Fruit fly (Drosophila melanogaster): ENCODE data around the gene Tsp39D.

The Tsp39D gene

DNA sequence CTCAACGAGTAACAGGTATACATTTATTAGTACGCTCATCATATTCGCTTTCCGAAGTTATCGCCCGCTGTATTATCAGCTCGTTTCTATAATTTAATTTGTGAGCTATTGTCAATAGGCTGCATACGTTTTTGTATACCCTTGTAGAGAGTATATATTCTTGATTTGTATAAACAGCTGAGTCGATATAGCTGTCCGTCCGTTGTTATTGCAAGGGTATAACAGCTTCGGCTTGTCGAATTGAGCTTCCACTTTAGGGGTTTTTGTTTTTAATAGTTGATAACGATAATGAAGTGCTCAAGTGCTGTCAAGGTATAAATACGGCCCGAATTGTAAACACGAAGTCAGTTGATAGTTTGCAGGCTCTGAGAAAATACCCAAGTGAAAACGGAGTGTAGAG, 26.5 kb downstream of the Tsp39D start, which contains the start of gene CG8665 (continued):
- peak; percentile 34 for TF ChIP-seq Met (GFP tag; optimal IDR thresholded peaks at IDR 0.05)
- TF ChIP-seq CG8119 (GFP tag; IDR thresholded peaks at IDR 0.05) = no peak
- peak; percentile 78 for TF ChIP-seq vri (GFP tag; optimal IDR thresholded peaks at IDR 0.05)
- TF ChIP-seq fkh (GFP tag; optimal IDR thresholded peaks at IDR 0.05) = peak; percentile 22
- no peak for TF ChIP-seq CG16779 (tag; optimal IDR thresholded peaks at IDR 0.05)
- peak; percentile 49 for TF ChIP-seq Sox102F (GFP tag; optimal IDR thresholded peaks at IDR 0.05)
- peak; percentile 55 for TF ChIP-seq CG31627 (GFP tag; optimal IDR thresholded peaks at IDR 0.05)

DNA sequence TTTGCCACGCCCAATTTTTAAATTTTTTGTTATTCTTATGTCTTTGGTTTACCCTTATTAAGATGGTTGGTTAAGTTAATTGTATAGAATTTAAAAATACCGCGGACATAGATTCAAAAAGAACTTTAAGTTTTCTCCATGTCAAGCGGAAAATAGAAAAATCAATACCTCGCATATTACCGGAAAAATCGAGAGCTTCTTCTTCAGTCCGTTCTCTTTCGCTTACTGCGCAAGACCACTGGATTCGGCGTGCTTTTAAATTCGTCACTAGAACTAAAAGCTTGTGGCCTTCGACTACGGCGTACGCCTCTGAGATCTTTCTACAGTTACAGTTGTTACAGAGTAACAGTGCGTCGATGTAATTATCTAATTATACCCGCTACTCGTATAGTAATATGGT, 33.6 kb downstream of the Tsp39D start:
- no peak for TF ChIP-seq fd59A (GFP tag; optimal IDR thresholded peaks at IDR 0.05)
- no peak for TF ChIP-seq esn (GFP tag; optimal IDR thresholded peaks at IDR 0.05)
- TF ChIP-seq CG32006 (GFP tag; optimal IDR thresholded peaks at IDR 0.05) = no peak
- TF ChIP-seq CG7368 (GFP tag; optimal IDR thresholded peaks at IDR 0.05) = no peak
- TF ChIP-seq Lpt (GFP tag; optimal IDR thresholded peaks at IDR 0.05) = no peak
- no peak for TF ChIP-seq CG10669 (GFP tag; optimal IDR thresholded peaks at IDR 0.05)
- no peak for TF ChIP-seq CG15336 (GFP tag; IDR thresholded peaks at IDR 0.05)
- TF ChIP-seq ss (GFP tag; optimal IDR thresholded peaks at IDR 0.05) = no peak

- peak; percentile 29 for TF ChIP-seq Eip78C (GFP tag)
- no peak for TF ChIP-seq Sox15 (GFP tag; optimal IDR thresholded peaks at IDR 0.05)
Observed at dm6 chr2L:21379790-21380349, 35.5 kb downstream of the Tsp39D start, which contains the start of gene nrv3. Gene nrv3 (plus strand): TSS chr2L:21380000.

- TF ChIP-seq salr (GFP tag; optimal IDR thresholded peaks at IDR 0.05) = no peak
- no peak for TF ChIP-seq CG11762 (GFP tag; optimal IDR thresholded peaks at IDR 0.05; ENCODE audit: insufficient read depth)
- TF ChIP-seq CG10631 (GFP tag; optimal IDR thresholded peaks at IDR 0.05) = no peak
- no peak for TF ChIP-seq Ets21C (GFP tag; optimal IDR thresholded peaks at IDR 0.05)
- no peak for TF ChIP-seq eg (GFP tag; IDR thresholded peaks at IDR 0.05)
- TF ChIP-seq achi (GFP tag; optimal IDR thresholded peaks at IDR 0.05) = no peak
- TF ChIP-seq CG16779 (tag; optimal IDR thresholded peaks at IDR 0.05) = no peak
Observed at dm6 chr2L:21381379-21381778, 37.0 kb downstream of the Tsp39D start.

dm6 chr2L:21396714-21397654, 52.6 kb downstream of the Tsp39D start:
- TF ChIP-seq Ets21C (GFP tag; optimal IDR thresholded peaks at IDR 0.05) = no peak
- no peak for TF ChIP-seq CG16779 (tag; optimal IDR thresholded peaks at IDR 0.05)
- TF ChIP-seq Eip78C (GFP tag) = peak; percentile 67
- TF ChIP-seq cyc (GFP tag; optimal IDR thresholded peaks at IDR 0.05) = peak; percentile 25
- no peak for TF ChIP-seq CG6792 (GFP tag; optimal IDR thresholded peaks at IDR 0.05)
- no peak for TF ChIP-seq CG31627 (GFP tag; optimal IDR thresholded peaks at IDR 0.05)
- TF ChIP-seq Blimp-1 (GFP tag; optimal IDR thresholded peaks at IDR 0.05) = peak; percentile 52
- TF ChIP-seq ss (GFP tag; optimal IDR thresholded peaks at IDR 0.05) = no peak
- TF ChIP-seq CG11294 (GFP tag; IDR thresholded peaks at IDR 0.05) = no peak
- TF ChIP-seq salr (GFP tag; optimal IDR thresholded peaks at IDR 0.05) = no peak
- no peak for TF ChIP-seq CG7368 (GFP tag; optimal IDR thresholded peaks at IDR 0.05)
- TF ChIP-seq CG34406 (GFP tag; optimal IDR thresholded peaks at IDR 0.05) = no peak
- no peak for TF ChIP-seq CG8632 (GFP tag; optimal IDR thresholded peaks at IDR 0.05)
- no peak for TF ChIP-seq eg (GFP tag; IDR thresholded peaks at IDR 0.05)
- TF ChIP-seq CG10669 (GFP tag; optimal IDR thresholded peaks at IDR 0.05) = no peak
- TF ChIP-seq net (GFP tag; optimal IDR thresholded peaks at IDR 0.05) = no peak
- TF ChIP-seq CG8119 (GFP tag; IDR thresholded peaks at IDR 0.05) = no peak
- no peak for TF ChIP-seq Ets96B (tag; optimal IDR thresholded peaks at IDR 0.05)
- TF ChIP-seq Met (GFP tag; optimal IDR thresholded peaks at IDR 0.05) = no peak
- no peak for TF ChIP-seq achi (GFP tag; optimal IDR thresholded peaks at IDR 0.05)
- TF ChIP-seq acj6 (GFP tag; optimal IDR thresholded peaks at IDR 0.05) = no peak
- no peak for TF ChIP-seq CG9139 (GFP tag; optimal IDR thresholded peaks at IDR 0.05)
- no peak for TF ChIP-seq lz (GFP tag; optimal IDR thresholded peaks at IDR 0.05)
- no peak for TF ChIP-seq dac (GFP tag; optimal IDR thresholded peaks at IDR 0.05)
- no peak for TF ChIP-seq Eip93F (GFP tag; optimal IDR thresholded peaks at IDR 0.05)
- no peak for TF ChIP-seq fd85E (GFP tag; optimal IDR thresholded peaks at IDR 0.05)
